Worm (Caenorhabditis elegans): ENCODE measurements around the gene clec-55.

clec-55 gene

DNA sequence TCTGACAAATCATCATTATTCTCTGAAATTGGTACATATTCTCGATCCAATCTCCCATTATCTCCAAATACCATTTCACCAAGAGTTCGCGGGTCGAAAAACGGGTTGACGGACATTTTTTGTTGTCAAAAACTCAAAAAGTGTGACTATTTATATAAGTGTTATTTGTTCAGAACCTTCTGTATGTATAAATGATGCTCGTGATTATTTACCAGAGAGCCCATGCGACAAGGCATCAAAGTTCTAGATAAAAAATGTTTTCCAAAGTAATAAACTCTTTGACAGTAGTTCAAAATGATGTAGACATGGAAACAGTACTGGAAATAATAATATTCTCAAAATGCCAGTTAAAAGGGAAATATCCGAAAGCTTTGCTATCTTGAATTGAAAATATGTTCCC, 16.4 kb upstream of the clec-55 start:
- TF ChIP-seq nhr-12 (tag; optimal IDR thresholded peaks at IDR 0.05) (no peak), tbx-8 (GFP tag; optimal IDR thresholded peaks at IDR 0.05) (no peak), snpc-4 (tag; optimal IDR thresholded peaks at IDR 0.05) (no peak), bed-3 (GFP tag; optimal IDR thresholded peaks at IDR 0.05) (no peak), ham-2 (GFP tag; optimal IDR thresholded peaks at IDR 0.05) (no peak), nhr-28 (tag; optimal IDR thresholded peaks at IDR 0.05) (no peak), unc-120 (tag; optimal IDR thresholded peaks at IDR 0.05; ENCODE audit: poor library complexity, severe bottlenecking) (no peak), nhr-2 (tag; optimal IDR thresholded peaks at IDR 0.05) (no peak), unc-39 (tag; optimal IDR thresholded peaks at IDR 0.05) (no peak), ceh-83 (GFP tag; optimal IDR thresholded peaks at IDR 0.05) (no peak), ceh-43 (GFP tag; optimal IDR thresholded peaks at IDR 0.05) (no peak), lsy-2 (tag; optimal IDR thresholded peaks at IDR 0.05) (no peak)

DNA sequence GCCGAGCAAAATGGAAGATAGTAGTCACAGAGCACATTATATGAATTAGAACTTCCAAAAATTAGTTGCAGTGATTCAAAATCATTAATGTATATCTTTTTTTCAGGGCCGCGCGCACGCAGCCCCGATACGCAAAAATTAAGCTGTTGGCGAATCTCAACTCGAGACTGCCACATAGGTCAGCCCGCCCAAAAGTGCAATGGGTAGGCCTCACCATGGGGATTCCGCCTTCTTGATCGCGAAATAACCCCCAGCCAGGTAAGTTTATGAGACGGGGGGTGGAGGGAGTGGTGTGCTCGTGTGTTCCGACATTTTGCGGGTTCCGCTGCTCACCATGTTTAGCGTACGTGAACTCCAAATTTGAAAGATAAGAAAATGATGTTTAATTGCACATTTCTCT, 16.0 kb upstream of the clec-55 start, which contains the start of gene F08H9.3:
Gene F08H9.3, minus strand, starts transcription at position 252 of the 400 bp plus-strand sequence.
- TF ChIP-seq cnd-1 (tag; optimal IDR thresholded peaks at IDR 0.05) (peak; percentile 7), drap-1 (GFP tag; optimal IDR thresholded peaks at IDR 0.05) (peak; percentile 14)

DNA sequence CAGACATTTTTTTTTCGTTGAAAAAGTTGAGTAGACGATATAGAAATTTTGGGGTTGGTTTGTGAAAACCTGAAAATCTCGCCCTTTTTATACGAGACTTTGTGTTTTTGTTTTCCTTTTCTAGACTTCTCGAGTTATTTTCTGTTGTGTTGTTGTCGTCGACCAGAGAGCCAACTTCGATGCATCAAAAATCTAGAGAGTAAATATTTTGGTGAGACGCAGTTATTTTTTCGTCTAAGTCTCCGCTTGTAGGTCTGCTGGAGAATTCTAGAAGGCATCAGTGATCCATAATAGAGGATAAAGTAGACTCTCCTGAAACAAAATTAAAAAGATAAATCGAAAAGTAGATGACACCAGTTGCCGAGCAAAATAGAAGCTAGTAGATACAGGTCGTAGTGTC, 14.7 kb upstream of the clec-55 start, which contains the start of gene F08H9.4:
Gene F08H9.4, minus strand, starts transcription at position 61 of the 400 bp plus-strand sequence.
- TF ChIP-seq ces-1 (GFP tag; optimal IDR thresholded peaks at IDR 0.05) (no peak), sem-2 (GFP tag; optimal IDR thresholded peaks at IDR 0.05) (no peak), blmp-1 (tag; optimal IDR thresholded peaks at IDR 0.05) (no peak), sptf-1 (tag; optimal IDR thresholded peaks at IDR 0.05) (no peak), hlh-1 (tag; optimal IDR thresholded peaks at IDR 0.05) (no peak), M03D4.4 (tag; optimal IDR thresholded peaks at IDR 0.05) (no peak), unc-62 (GFP tag; optimal IDR thresholded peaks at IDR 0.05) (no peak), lin-32 (GFP tag; optimal IDR thresholded peaks at IDR 0.05) (no peak), elt-1 (tag; optimal IDR thresholded peaks at IDR 0.05; ENCODE audit: borderline replicate concordance, insufficient read depth) (no peak), mls-2 (tag; optimal IDR thresholded peaks at IDR 0.05) (no peak), pha-4 (tag; optimal IDR thresholded peaks at IDR 0.05) (no peak), nhr-12 (tag; optimal IDR thresholded peaks at IDR 0.05) (no peak), cnd-1 (tag; optimal IDR thresholded peaks at IDR 0.05) (no peak), bed-3 (GFP tag; optimal IDR thresholded peaks at IDR 0.05) (no peak), unc-120 (tag; optimal IDR thresholded peaks at IDR 0.05; ENCODE audit: poor library complexity, severe bottlenecking) (no peak)

DNA sequence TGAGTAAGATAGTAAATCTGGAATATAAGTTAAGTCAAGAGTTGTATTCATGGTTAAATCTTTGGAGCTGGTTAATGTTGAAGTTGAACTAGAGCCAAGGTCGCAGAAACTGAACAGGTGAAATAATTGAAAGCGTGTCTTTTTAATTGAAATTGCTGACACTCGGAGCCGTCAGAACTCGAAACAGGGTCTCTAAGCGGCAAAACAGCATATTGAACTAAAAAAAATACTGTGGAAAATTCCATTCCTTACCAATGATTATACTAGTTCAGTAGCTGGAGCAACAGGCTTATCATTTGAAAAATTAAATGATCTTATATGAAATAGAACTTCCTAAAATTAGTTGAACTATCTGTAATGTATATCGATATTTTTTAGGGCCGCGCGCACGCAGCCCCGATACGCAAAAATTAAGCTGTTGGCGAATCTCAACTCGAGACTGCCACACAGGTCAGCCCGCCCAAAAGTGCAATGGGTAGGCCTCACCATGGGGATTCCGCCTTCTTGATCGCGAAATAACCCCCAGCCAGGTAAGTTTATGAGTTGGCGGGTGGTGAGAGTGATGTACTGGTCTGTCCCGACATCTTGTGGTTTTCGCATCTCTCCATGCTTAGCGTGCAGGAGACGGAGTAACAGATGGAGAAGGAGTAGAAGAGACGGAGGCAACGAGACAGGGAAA, 10.7 kb upstream of the clec-55 start, which contains the start of gene srz-97:
Gene srz-97, minus strand, starts transcription at position 51 of the 679 bp plus-strand sequence.
- TF ChIP-seq drap-1 (GFP tag; optimal IDR thresholded peaks at IDR 0.05) (peak; percentile 53), ceh-83 (GFP tag; optimal IDR thresholded peaks at IDR 0.05) (peak; percentile 1), cnd-1 (tag; optimal IDR thresholded peaks at IDR 0.05) (peak; percentile 64), mab-5 (tag; optimal IDR thresholded peaks at IDR 0.05) (no peak), ceh-43 (GFP tag; optimal IDR thresholded peaks at IDR 0.05) (no peak)

DNA sequence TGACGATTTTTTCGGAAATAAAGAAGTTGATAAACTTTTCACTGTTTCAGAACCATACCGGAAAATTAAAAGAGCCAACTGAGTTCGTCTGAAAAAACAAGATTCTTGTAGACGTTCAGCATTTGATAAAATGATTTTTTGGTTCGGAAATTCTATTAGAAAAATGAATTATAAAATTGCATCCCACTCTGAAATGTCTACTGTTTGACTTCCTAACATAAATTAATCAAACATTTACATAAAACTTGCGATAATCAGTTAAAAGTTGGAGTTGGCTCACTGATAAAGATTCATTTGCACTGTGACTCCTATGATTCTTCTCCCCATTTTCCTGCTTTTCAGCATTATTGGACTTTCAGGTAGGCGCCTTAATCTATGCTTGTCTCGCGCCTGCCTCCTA, 10.1 kb upstream of the clec-55 start, which contains the start of gene clec-57:
Gene clec-57, plus strand, starts transcription at position 301 of the 400 bp plus-strand sequence.
- no peak for TF ChIP-seq nhr-28 (tag; optimal IDR thresholded peaks at IDR 0.05)
- TF ChIP-seq ceh-43 (GFP tag; optimal IDR thresholded peaks at IDR 0.05), result no peak
- no peak for TF ChIP-seq nhr-76 (tag; optimal IDR thresholded peaks at IDR 0.05)
- no peak for TF ChIP-seq blmp-1 (tag; optimal IDR thresholded peaks at IDR 0.05)

DNA sequence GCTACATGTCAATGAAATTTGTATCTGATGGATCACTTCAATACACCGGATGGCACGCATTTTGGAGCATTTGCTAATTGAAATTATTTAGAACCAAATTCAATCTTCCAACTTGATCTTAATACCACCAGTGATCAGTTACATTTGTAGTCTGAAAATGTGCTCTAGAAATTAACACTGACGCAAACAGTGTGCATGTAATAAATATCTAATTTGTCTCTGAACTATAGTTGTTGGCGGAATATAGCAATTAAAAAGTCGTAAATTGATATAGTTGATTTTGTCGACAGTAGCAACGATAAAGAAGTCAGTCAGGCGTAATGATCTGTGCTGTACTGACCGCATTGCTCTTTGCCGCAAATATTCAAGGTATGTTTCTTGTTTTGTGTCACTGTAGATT, 6.8 kb upstream of the clec-55 start, which contains the start of gene clec-227:
Gene clec-227, plus strand, starts transcription at position 301 of the 400 bp plus-strand sequence.
- TF ChIP-seq ceh-43 (GFP tag; optimal IDR thresholded peaks at IDR 0.05) (no peak), lin-13 (tag; optimal IDR thresholded peaks at IDR 0.05) (no peak), mep-1 (tag; optimal IDR thresholded peaks at IDR 0.05) (no peak), cnd-1 (tag; optimal IDR thresholded peaks at IDR 0.05) (no peak), bed-3 (GFP tag; optimal IDR thresholded peaks at IDR 0.05) (no peak), blmp-1 (tag; optimal IDR thresholded peaks at IDR 0.05) (no peak), mls-2 (tag; optimal IDR thresholded peaks at IDR 0.05) (no peak), hlh-1 (tag; optimal IDR thresholded peaks at IDR 0.05) (no peak), pha-4 (tag; optimal IDR thresholded peaks at IDR 0.05) (no peak)
